Worm (Caenorhabditis elegans): Measurements from ENCODE around the gene C09G5.13.

DNA sequence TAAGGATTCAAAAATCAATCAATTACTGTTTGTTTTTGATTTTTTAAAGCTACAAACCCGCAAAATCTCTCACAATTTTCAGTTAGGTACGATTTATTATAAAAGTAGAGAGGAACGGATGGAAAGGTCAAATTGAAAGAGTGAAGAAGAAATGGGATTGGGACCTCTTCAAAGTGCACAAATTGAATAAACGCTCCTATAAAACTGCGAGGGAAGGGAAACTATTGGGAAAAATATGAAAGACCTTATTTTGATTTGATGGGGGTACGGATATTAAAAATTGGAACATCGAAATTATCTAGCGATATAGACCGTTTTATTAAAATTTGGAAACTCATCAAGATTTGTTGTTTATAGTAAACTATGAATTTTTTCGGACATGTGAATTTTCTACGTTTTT, 49.5 kb downstream of the C09G5.13 start:
- no peak for TF ChIP-seq egl-27 (tag; optimal IDR thresholded peaks at IDR 0.05)
- TF ChIP-seq aly-2 (tag; optimal IDR thresholded peaks at IDR 0.05): no peak

Measured in whole organism, L2 larva.